Worm (Caenorhabditis elegans) whole organism, L2 larva: ENCODE data around the gene ZK353.9.

ENCODE experiments used
- C34F6.9 ChIP-seq: fragments of 150-350 bp; optimal IDR thresholded peaks from 2 replicates; lab custom pipeline; 2014; ENCODE audit warnings: missing biosample characterization, missing genetic modification characterization
- F13H6.1 ChIP-seq: sonication (generic microtip); optimal IDR thresholded peaks from 2 replicates; lab custom pipeline; 2016; ENCODE audit warnings: missing genetic modification characterization, missing compliant biosample characterization
- R02D3.7 ChIP-seq: fragments of 150-350 bp; optimal IDR thresholded peaks from 2 replicates; lab custom pipeline; 2014; ENCODE audit warnings: missing biosample characterization, missing genetic modification characterization
- Y55F3AM.14 ChIP-seq: fragments of 200-800 bp; sonication (Bioruptor generic); optimal IDR thresholded peaks from 2 replicates; lab custom pipeline; 2018; ENCODE audit warnings: mild to moderate bottlenecking, missing genetic modification characterization, missing compliant biosample characterization
- ZK546.5 ChIP-seq: sonication (generic microtip); optimal IDR thresholded peaks from 2 replicates; lab custom pipeline; 2017; ENCODE audit warnings: missing biosample characterization, missing genetic modification characterization
- alr-1 ChIP-seq: fragments of 150-350 bp; optimal IDR thresholded peaks from 2 replicates; lab custom pipeline; 2014; ENCODE audit warnings: missing biosample characterization, missing genetic modification characterization
- aly-2 ChIP-seq: fragments of 150-350 bp; optimal IDR thresholded peaks from 2 replicates; lab custom pipeline; 2014; ENCODE audit warnings: missing biosample characterization, missing genetic modification characterization
- blmp-1 ChIP-seq: sonication (generic microtip); optimal IDR thresholded peaks from 2 replicates; lab custom pipeline; 2017; ENCODE audit warnings: missing genetic modification characterization, mild to moderate bottlenecking, missing compliant biosample characterization, antibody characterized with exemption, moderate library complexity; ENCODE audit not compliant: insufficient read depth
- ceh-16 ChIP-seq: fragments of 150-350 bp; optimal IDR thresholded peaks from 2 replicates; lab custom pipeline; 2014; ENCODE audit warnings: missing biosample characterization, missing genetic modification characterization
- ceh-82 ChIP-seq: fragments of 150-350 bp; optimal IDR thresholded peaks from 2 replicates; lab custom pipeline; 2014; ENCODE audit warnings: missing biosample characterization, missing genetic modification characterization
- crh-2 ChIP-seq: sonication (generic microtip); optimal IDR thresholded peaks from 2 replicates; lab custom pipeline; 2017; ENCODE audit warnings: missing biosample characterization, missing genetic modification characterization
- dmd-4 ChIP-seq: sonication (generic microtip); optimal IDR thresholded peaks from 2 replicates; lab custom pipeline; 2017; ENCODE audit warnings: missing biosample characterization, missing genetic modification characterization
- egl-27 ChIP-seq: sonication (generic microtip); optimal IDR thresholded peaks from 3 replicates; lab custom pipeline; 2017; ENCODE audit warnings: missing biosample characterization, missing genetic modification reagents, missing genetic modification characterization
- elt-3 ChIP-seq: sonication (generic microtip); optimal IDR thresholded peaks from 2 replicates; lab custom pipeline; 2017; ENCODE audit warnings: missing biosample characterization, missing genetic modification characterization
- fos-1 ChIP-seq: fragments of 150-350 bp; optimal IDR thresholded peaks from 2 replicates; lab custom pipeline; 2014; ENCODE audit warnings: missing biosample characterization, missing genetic modification characterization
- gmeb-1 ChIP-seq: fragments of 150-350 bp; optimal IDR thresholded peaks from 2 replicates; lab custom pipeline; 2014; ENCODE audit warnings: missing biosample characterization, missing genetic modification characterization
- lin-11 ChIP-seq: fragments of 150-350 bp; sonication (generic microtip); optimal IDR thresholded peaks from 2 replicates; lab custom pipeline; 2014; ENCODE audit warnings: missing biosample characterization, missing genetic modification characterization, inconsistent platforms, mixed read lengths
- lin-13 ChIP-seq: fragments of 150-350 bp; optimal IDR thresholded peaks from 2 replicates; lab custom pipeline; 2014; ENCODE audit warnings: missing biosample characterization, missing genetic modification reagents, missing genetic modification characterization
- lin-39 ChIP-seq: fragments of 150-350 bp; optimal IDR thresholded peaks from 2 replicates; lab custom pipeline; 2014; ENCODE audit warnings: missing biosample characterization, missing genetic modification reagents, missing genetic modification characterization
- lsy-2 ChIP-seq, 2 experiments: fragments of 150-350 bp in 1 of 2; sonication (generic microtip) in 1 of 2; optimal IDR thresholded peaks; 2 replicates each; lab custom pipeline; 2014 to 2017; ENCODE audit warnings: missing biosample characterization in 2 of 2, missing genetic modification characterization in 2 of 2
- mab-5 ChIP-seq: fragments of 150-350 bp; optimal IDR thresholded peaks from 2 replicates; lab custom pipeline; 2014; ENCODE audit warnings: missing biosample characterization, missing genetic modification characterization
- mdl-1 ChIP-seq, 2 experiments: fragments of 150-350 bp in 1 of 2; sonication (generic microtip) in 1 of 2; optimal IDR thresholded peaks; 2 replicates each; lab custom pipeline; 2017; ENCODE audit warnings: missing biosample characterization in 2 of 2, missing genetic modification characterization in 2 of 2
- nhr-10 ChIP-seq: sonication (generic microtip); optimal IDR thresholded peaks from 2 replicates; lab custom pipeline; 2017; ENCODE audit warnings: missing biosample characterization, missing genetic modification characterization
- nhr-11 ChIP-seq: fragments of 150-350 bp; optimal IDR thresholded peaks from 2 replicates; lab custom pipeline; 2014; ENCODE audit warnings: missing biosample characterization, missing genetic modification characterization
- nhr-12 ChIP-seq: fragments of 150-350 bp; optimal IDR thresholded peaks from 2 replicates; lab custom pipeline; 2014; ENCODE audit warnings: missing biosample characterization, missing genetic modification characterization
- nhr-129 ChIP-seq: fragments of 150-350 bp; optimal IDR thresholded peaks from 2 replicates; lab custom pipeline; 2014; ENCODE audit warnings: missing biosample characterization, missing genetic modification characterization
- nhr-21 ChIP-seq: fragments of 150-350 bp; optimal IDR thresholded peaks from 2 replicates; lab custom pipeline; 2014; ENCODE audit warnings: missing biosample characterization, missing genetic modification characterization
- nhr-23 ChIP-seq: fragments of 150-350 bp; optimal IDR thresholded peaks from 2 replicates; lab custom pipeline; 2014; ENCODE audit warnings: missing biosample characterization, missing genetic modification reagents, missing genetic modification characterization
- nhr-237 ChIP-seq: fragments of 150-350 bp; optimal IDR thresholded peaks from 2 replicates; lab custom pipeline; 2014; ENCODE audit warnings: missing biosample characterization, missing genetic modification characterization
- nhr-25 ChIP-seq: fragments of 150-350 bp; sonication (generic microtip); optimal IDR thresholded peaks from 3 replicates; lab custom pipeline; 2014; ENCODE audit warnings: missing biosample characterization, missing genetic modification characterization
- nhr-6 ChIP-seq: fragments of 150-350 bp; optimal IDR thresholded peaks from 2 replicates; lab custom pipeline; 2014; ENCODE audit warnings: missing biosample characterization, missing genetic modification characterization
- nhr-77 ChIP-seq: fragments of 150-350 bp; optimal IDR thresholded peaks from 2 replicates; lab custom pipeline; 2014; ENCODE audit warnings: missing biosample characterization, missing genetic modification characterization
- sem-4 ChIP-seq: fragments of 150-350 bp; optimal IDR thresholded peaks from 2 replicates; lab custom pipeline; 2014; ENCODE audit warnings: missing biosample characterization, missing genetic modification reagents, missing genetic modification characterization
- skn-1 ChIP-seq: sonication (generic microtip); optimal IDR thresholded peaks from 2 replicates; lab custom pipeline; 2017; ENCODE audit warnings: missing biosample characterization, missing genetic modification characterization
- sma-3 ChIP-seq: sonication (generic microtip); optimal IDR thresholded peaks from 2 replicates; lab custom pipeline; 2016; ENCODE audit warnings: missing genetic modification reagents, missing genetic modification characterization, missing compliant biosample characterization
- sma-9 ChIP-seq, 2 experiments: fragments of 150-350 bp in 1 of 2; sonication (generic microtip) in 1 of 2; optimal IDR thresholded peaks; 2 replicates each; lab custom pipeline; 2014 to 2016; ENCODE audit warnings: missing genetic modification characterization in 2 of 2, mild to moderate bottlenecking in 1 of 2, missing biosample characterization in 1 of 2, missing compliant biosample characterization in 1 of 2, missing genetic modification reagents in 1 of 2, moderate library complexity in 1 of 2
- snpc-4 ChIP-seq: fragments of 150-350 bp; optimal IDR thresholded peaks from 2 replicates; lab custom pipeline; 2014; ENCODE audit warnings: missing biosample characterization, missing genetic modification characterization
- unc-39 ChIP-seq: fragments of 150-350 bp; optimal IDR thresholded peaks from 2 replicates; lab custom pipeline; 2014; ENCODE audit warnings: missing biosample characterization, missing genetic modification characterization
- unc-55 ChIP-seq: fragments of 150-350 bp; sonication (generic microtip); optimal IDR thresholded peaks from 3 replicates; lab custom pipeline; 2014; ENCODE audit warnings: missing biosample characterization, missing genetic modification reagents, missing genetic modification characterization
- unc-62 ChIP-seq: fragments of 150-350 bp; optimal IDR thresholded peaks from 2 replicates; lab custom pipeline; 2014; ENCODE audit warnings: missing biosample characterization, missing genetic modification reagents, missing genetic modification characterization
- zag-1 ChIP-seq: fragments of 150-350 bp; optimal IDR thresholded peaks from 2 replicates; lab custom pipeline; 2014; ENCODE audit warnings: missing biosample characterization, missing genetic modification characterization
- ztf-1 ChIP-seq: fragments of 200-800 bp; sonication (Bioruptor generic); conservative IDR thresholded peaks from 2 replicates; pipeline ENCODE4 v1.3.6; 2022; ENCODE audit warnings: missing genetic modification characterization, missing compliant biosample characterization
- ztf-11 ChIP-seq: sonication (generic microtip); optimal IDR thresholded peaks from 2 replicates; lab custom pipeline; 2017; ENCODE audit warnings: missing biosample characterization, missing genetic modification characterization
- ztf-4 ChIP-seq: fragments of 150-350 bp; optimal IDR thresholded peaks from 2 replicates; lab custom pipeline; 2014; ENCODE audit warnings: missing biosample characterization, missing genetic modification characterization

ZK353.9 gene

DNA sequence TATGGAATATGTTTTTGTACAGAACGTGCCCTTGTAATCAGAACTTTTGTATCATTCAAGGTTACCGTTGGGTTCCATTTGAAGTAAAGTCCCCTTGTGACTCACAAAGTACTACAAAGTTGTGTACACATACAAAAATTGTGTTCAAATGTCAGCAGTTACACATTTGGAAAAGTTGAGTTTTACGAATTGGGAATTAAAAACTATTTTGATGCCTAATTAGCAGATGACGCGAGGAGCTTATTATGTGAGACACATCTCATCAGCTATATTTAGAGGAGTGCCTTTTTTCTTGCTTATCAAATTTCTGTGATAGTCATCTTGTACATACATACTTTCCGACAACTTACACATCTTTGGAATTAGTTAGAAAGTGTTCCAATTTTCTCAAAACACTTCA is 4.2 kb downstream of the ZK353.9 start:
- no peak for TF ChIP-seq skn-1 (tag; lab: Kevin White, UChicago)
- no peak for TF ChIP-seq lin-13 (GFP tag; lab: Kevin White, UChicago)
- TF ChIP-seq zag-1 (tag; lab: Kevin White, UChicago): no peak
- TF ChIP-seq gmeb-1 (tag; lab: Kevin White, UChicago): no peak
- no peak for TF ChIP-seq lin-39
- TF ChIP-seq ceh-82 (tag; lab: Kevin White, UChicago): no peak

DNA sequence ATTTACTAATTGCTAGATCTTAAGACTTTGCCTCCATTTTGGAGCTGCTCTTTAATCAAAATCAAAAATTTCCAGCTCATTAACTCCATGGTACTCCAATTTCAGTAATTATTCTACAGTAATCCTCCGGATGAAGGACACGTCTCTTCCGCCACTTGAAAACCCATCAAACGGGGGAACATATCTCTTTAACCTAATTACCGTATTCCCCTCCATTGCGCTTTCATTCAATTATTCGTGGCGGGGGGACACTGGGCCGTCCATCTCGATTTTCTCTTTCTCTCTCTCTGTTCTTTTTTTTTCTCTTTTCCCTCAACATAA is 7.5 kb downstream of the ZK353.9 start:
- TF ChIP-seq ceh-82 (tag; lab: Kevin White, UChicago): no peak
- TF ChIP-seq sem-4 (tag; lab: Kevin White, UChicago): no peak
- no peak for TF ChIP-seq unc-62
- TF ChIP-seq nhr-6: no peak
- TF ChIP-seq ztf-11 (tag; lab: Kevin White, UChicago): no peak
- no peak for TF ChIP-seq F13H6.1
- no peak for TF ChIP-seq unc-39
- TF ChIP-seq alr-1 (tag; lab: Kevin White, UChicago): no peak
- TF ChIP-seq, all 48 proteins: peak for 0

DNA sequence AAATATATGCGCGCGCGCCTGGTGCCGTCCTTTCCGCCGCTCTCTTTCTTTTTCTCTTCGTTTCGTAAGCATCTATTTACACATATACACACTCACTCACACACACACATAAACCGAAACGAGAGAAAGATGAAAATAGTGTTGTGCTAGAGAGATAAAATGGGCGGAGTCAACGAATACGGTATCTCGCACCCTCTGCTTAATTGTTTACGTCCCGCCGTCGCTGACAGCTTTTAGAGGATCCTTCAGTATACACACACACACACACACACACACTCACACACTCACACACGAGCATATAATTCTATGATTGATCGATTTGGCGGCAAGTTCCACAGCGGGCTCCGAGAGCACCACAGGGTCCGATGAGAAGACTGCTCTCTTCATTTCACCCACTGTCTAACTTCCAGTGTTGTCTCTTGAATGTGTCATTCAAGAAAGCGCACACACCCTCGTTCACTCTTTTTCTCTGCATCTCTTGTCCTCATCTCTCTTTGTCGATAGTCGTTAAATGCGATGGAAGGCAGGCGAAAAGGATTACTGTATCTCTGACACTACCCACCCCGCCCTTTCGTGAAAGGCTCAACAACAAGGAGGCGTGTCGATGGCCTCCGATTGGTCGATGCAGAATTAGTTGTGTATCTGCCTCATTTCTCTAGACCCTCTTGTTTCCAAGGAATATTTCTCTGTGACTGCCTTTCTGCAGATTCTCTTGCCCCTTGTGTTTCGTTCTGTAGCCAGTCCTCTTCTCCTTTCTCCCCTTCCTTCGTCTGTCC is 8.1 kb downstream of the ZK353.9 start:
- TF ChIP-seq ztf-4 (tag; lab: Kevin White, UChicago) (peak; percentile 91), crh-2 (peak; percentile 96), nhr-77 (tag; lab: Kevin White, UChicago) (no peak), lin-13 (GFP tag; lab: Kevin White, UChicago) (peak; percentile 93), mdl-1 (tag; optimal IDR thresholded peaks at IDR 0.05; lab: Kevin White, UChicago) (peak; percentile 74 to 90), alr-1 (tag; lab: Kevin White, UChicago) (no peak), skn-1 (tag; lab: Kevin White, UChicago) (no peak), nhr-12 (peak; percentile 62), zag-1 (tag; lab: Kevin White, UChicago) (peak; percentile 89), nhr-21 (tag; lab: Kevin White, UChicago) (peak; percentile 90), lin-39 (peak; percentile 90), blmp-1 (peak; percentile 77), ZK546.5 (peak; percentile 60), sma-9 (GFP tag; optimal IDR thresholded peaks at IDR 0.05; lab: Kevin White, UChicago) (peak; percentile 89), sma-9 (tag; optimal IDR thresholded peaks at IDR 0.05; lab: Kevin White, UChicago) (no peak), sem-4 (tag; lab: Kevin White, UChicago) (peak; percentile 93), R02D3.7 (tag; lab: Kevin White, UChicago) (peak; percentile 59), ceh-82 (tag; lab: Kevin White, UChicago) (peak; percentile 49), nhr-237 (tag; lab: Kevin White, UChicago) (no peak), ztf-11 (tag; lab: Kevin White, UChicago) (peak; percentile 49), mab-5 (tag; lab: Kevin White, UChicago) (peak; percentile 95), lsy-2 (tag; optimal IDR thresholded peaks at IDR 0.05; lab: Kevin White, UChicago) (peak; percentile 95 to 99), gmeb-1 (tag; lab: Kevin White, UChicago) (peak; percentile 73), aly-2 (tag; lab: Kevin White, UChicago) (no peak), fos-1 (tag; lab: Kevin White, UChicago) (peak; percentile 88), Y55F3AM.14 (GFP tag; lab: Kevin White, UChicago) (peak; percentile 88), nhr-11 (tag; lab: Kevin White, UChicago) (no peak), snpc-4 (peak; percentile 64), unc-39 (no peak), egl-27 (tag; lab: Kevin White, UChicago) (peak; percentile 77), nhr-23 (tag; lab: Kevin White, UChicago) (no peak), nhr-10 (tag; lab: Kevin White, UChicago) (peak; percentile 67), nhr-6 (peak; percentile 91), nhr-25 (tag; lab: Kevin White, UChicago) (peak; percentile 90), unc-55 (GFP tag; lab: Kevin White, UChicago) (peak; percentile 85), elt-3 (tag; lab: Kevin White, UChicago) (no peak), dmd-4 (tag; lab: Kevin White, UChicago) (no peak), unc-62 (peak; percentile 79), sma-3 (peak; percentile 90), nhr-129 (peak; percentile 97), ceh-16 (tag; lab: Kevin White, UChicago) (peak; percentile 20), lin-11 (tag; lab: Kevin White, UChicago) (peak; percentile 94), F13H6.1 (peak; percentile 98), ztf-1 (no peak), C34F6.9 (tag; lab: Kevin White, UChicago) (peak; percentile 93)
- TF ChIP-seq, all 48 proteins: peak for 33
